Fruit fly (Drosophila melanogaster) whole organism, embryonic: ENCODE data around the gene CG43954.

ENCODE experiments used
- Blimp-1 ChIP-seq: fragments of 200-800 bp; sonication (Bioruptor generic); optimal IDR thresholded peaks from 3 replicates; lab custom pipeline; 2018; ENCODE audit warnings: missing biosample characterization, missing genetic modification characterization, mild to moderate bottlenecking, moderate library complexity, missing genetic modification reagents
- CG14710 ChIP-seq: fragments of 200-800 bp; sonication (Bioruptor generic); optimal IDR thresholded peaks from 3 replicates; lab custom pipeline; 2019; ENCODE audit warnings: missing biosample characterization, mild to moderate bottlenecking, missing genetic modification characterization, moderate library complexity
- CG15479 ChIP-seq: fragments of 200-800 bp; sonication (Bioruptor generic); optimal IDR thresholded peaks from 3 replicates; lab custom pipeline; 2019; ENCODE audit warnings: missing biosample characterization, mild to moderate bottlenecking, missing genetic modification characterization, moderate library complexity
- CG15696 ChIP-seq: fragments of 200-800 bp; sonication (Bioruptor generic); optimal IDR thresholded peaks from 2 replicates; lab custom pipeline; 2019; ENCODE audit warnings: missing biosample characterization, mild to moderate bottlenecking, missing genetic modification characterization, moderate library complexity
- CG16863 ChIP-seq: fragments of 200-800 bp; sonication (Bioruptor generic); optimal IDR thresholded peaks from 3 replicates; lab custom pipeline; 2016; ENCODE audit warnings: missing biosample characterization, missing genetic modification characterization
- CG17829 ChIP-seq: fragments of 200-800 bp; optimal IDR thresholded peaks from 2 replicates; lab custom pipeline; 2019; ENCODE audit warnings: missing biosample characterization, mild to moderate bottlenecking, missing genetic modification characterization, moderate library complexity
- CG17912 ChIP-seq: fragments of 200-800 bp; sonication (Bioruptor generic); optimal IDR thresholded peaks from 2 replicates; lab custom pipeline; 2018; ENCODE audit warnings: missing biosample characterization, mild to moderate bottlenecking, missing genetic modification characterization
- CG2120 ChIP-seq: fragments of 200-800 bp; sonication (Bioruptor generic); optimal IDR thresholded peaks from 3 replicates; lab custom pipeline; 2016; ENCODE audit warnings: missing biosample characterization, missing genetic modification characterization
- CG2712 ChIP-seq: fragments of 200-800 bp; optimal IDR thresholded peaks from 3 replicates; lab custom pipeline; 2019; ENCODE audit warnings: missing biosample characterization, mild to moderate bottlenecking, missing genetic modification characterization, moderate library complexity
- CG33213 ChIP-seq: fragments of 200-800 bp; sonication (Bioruptor generic); optimal IDR thresholded peaks from 3 replicates; lab custom pipeline; 2016; ENCODE audit warnings: missing biosample characterization, missing genetic modification characterization
- CG34376 ChIP-seq: fragments of 200-800 bp; sonication (Bioruptor generic); optimal IDR thresholded peaks from 2 replicates; lab custom pipeline; 2018; ENCODE audit warnings: missing biosample characterization, mild to moderate bottlenecking, missing genetic modification characterization
- CG5953 ChIP-seq: fragments of 200-800 bp; sonication (Bioruptor generic); IDR thresholded peaks from 2 replicates; pipeline ENCODE4 v1.3.6; 2022; ENCODE audit warnings: missing biosample characterization, missing genetic modification characterization
- CG6854 ChIP-seq: fragments of 200-800 bp; sonication (Bioruptor generic); optimal IDR thresholded peaks from 3 replicates; lab custom pipeline; 2017; ENCODE audit warnings: missing biosample characterization, mild to moderate bottlenecking, missing genetic modification characterization
- CG7839 ChIP-seq: fragments of 200-800 bp; sonication (Bioruptor generic); optimal IDR thresholded peaks from 3 replicates; lab custom pipeline; 2018; ENCODE audit warnings: missing biosample characterization, mild to moderate bottlenecking, missing genetic modification characterization, moderate library complexity
- CG8388 ChIP-seq: fragments of 200-800 bp; sonication (Bioruptor generic); optimal IDR thresholded peaks from 2 replicates; lab custom pipeline; 2019; ENCODE audit warnings: missing biosample characterization, mild to moderate bottlenecking, missing genetic modification characterization, moderate library complexity
- CG9437 ChIP-seq: fragments of 200-800 bp; sonication (Bioruptor generic); optimal IDR thresholded peaks from 2 replicates; lab custom pipeline; 2018; ENCODE audit warnings: missing biosample characterization, mild to moderate bottlenecking, missing genetic modification characterization
- Fer1 ChIP-seq: fragments of 200-800 bp; sonication (Bioruptor generic); optimal IDR thresholded peaks from 2 replicates; lab custom pipeline; 2017; ENCODE audit warnings: missing biosample characterization, mild to moderate bottlenecking, missing genetic modification characterization
- Fer3 ChIP-seq: fragments of 200-800 bp; sonication (Bioruptor generic); optimal IDR thresholded peaks from 2 replicates; lab custom pipeline; 2018; ENCODE audit warnings: missing biosample characterization, mild to moderate bottlenecking, missing genetic modification characterization, moderate library complexity
- Hmx ChIP-seq: fragments of 200-800 bp; sonication (Bioruptor generic); optimal IDR thresholded peaks from 2 replicates; lab custom pipeline; 2016; ENCODE audit warnings: missing biosample characterization, missing genetic modification characterization
- Mad ChIP-seq: fragments of 200-800 bp; sonication (Bioruptor generic); optimal IDR thresholded peaks from 2 replicates; lab custom pipeline; 2016; ENCODE audit warnings: missing biosample characterization, missing genetic modification characterization
- Mes4 ChIP-seq: fragments of 200-800 bp; sonication (Bioruptor generic); optimal IDR thresholded peaks from 2 replicates; lab custom pipeline; 2016; ENCODE audit warnings: missing biosample characterization, missing genetic modification characterization
- NFAT ChIP-seq: fragments of 200-800 bp; sonication (Bioruptor generic); IDR thresholded peaks from 2 replicates; pipeline ENCODE4 v1.3.6; 2022; ENCODE audit warnings: missing biosample characterization, missing genetic modification characterization
- Nf-YC ChIP-seq: fragments of 200-800 bp; optimal IDR thresholded peaks from 3 replicates; lab custom pipeline; 2019; ENCODE audit warnings: missing biosample characterization, mild to moderate bottlenecking, missing genetic modification characterization, moderate library complexity
- Opbp ChIP-seq: fragments of 200-800 bp; sonication (Bioruptor generic); IDR thresholded peaks from 3 replicates; pipeline ENCODE4 v1.3.6; 2022; ENCODE audit warnings: missing biosample characterization, missing genetic modification characterization; ENCODE audit not compliant: partially characterized antibody
- Rx ChIP-seq: fragments of 200-800 bp; sonication (Bioruptor generic); IDR thresholded peaks from 2 replicates; pipeline ENCODE4 v1.3.6; 2022; ENCODE audit warnings: missing biosample characterization, missing genetic modification characterization
- Six4 ChIP-seq: fragments of 200-800 bp; sonication (Bioruptor generic); optimal IDR thresholded peaks from 2 replicates; lab custom pipeline; 2016; ENCODE audit warnings: missing biosample characterization, missing genetic modification characterization
- Sox100B ChIP-seq: fragments of 200-800 bp; sonication (Bioruptor generic); optimal IDR thresholded peaks from 3 replicates; lab custom pipeline; 2018; ENCODE audit warnings: missing biosample characterization, mild to moderate bottlenecking, missing genetic modification characterization
- Spps ChIP-seq: fragments of 200-800 bp; sonication (Bioruptor generic); optimal IDR thresholded peaks from 2 replicates; lab custom pipeline; 2018; ENCODE audit warnings: missing biosample characterization, mild to moderate bottlenecking, missing genetic modification characterization
- ac ChIP-seq: fragments of 200-800 bp; sonication (Bioruptor generic); optimal IDR thresholded peaks from 3 replicates; lab custom pipeline; 2017; ENCODE audit warnings: missing biosample characterization, mild to moderate bottlenecking, missing genetic modification characterization
- chinmo ChIP-seq: fragments of 200-800 bp; sonication (Bioruptor generic); IDR thresholded peaks from 4 replicates; pipeline ENCODE4 v1.3.6; 2022; ENCODE audit warnings: missing biosample characterization, missing genetic modification characterization; ENCODE audit not compliant: partially characterized antibody
- crc ChIP-seq: fragments of 200-800 bp; sonication (Bioruptor generic); optimal IDR thresholded peaks from 2 replicates; lab custom pipeline; 2016; ENCODE audit warnings: missing biosample characterization, missing genetic modification characterization
- dmrt11E ChIP-seq: fragments of 200-800 bp; sonication (Bioruptor generic); optimal IDR thresholded peaks from 3 replicates; lab custom pipeline; 2018; ENCODE audit warnings: missing biosample characterization, mild to moderate bottlenecking, missing genetic modification characterization, moderate library complexity
- fd64A ChIP-seq: fragments of 200-800 bp; sonication (Bioruptor generic); optimal IDR thresholded peaks from 3 replicates; lab custom pipeline; 2018; ENCODE audit warnings: missing biosample characterization, mild to moderate bottlenecking, missing genetic modification characterization
- hb ChIP-seq: fragments of 200-800 bp; sonication (Bioruptor generic); IDR thresholded peaks from 3 replicates; pipeline ENCODE4 v1.3.6; 2022; ENCODE audit warnings: missing biosample characterization, missing genetic modification characterization; ENCODE audit not compliant: partially characterized antibody
- hkb ChIP-seq, 2 experiments: fragments of 200-800 bp in 1 of 2; fragments of >200 bp in 1 of 2; sonication (Bioruptor generic) in 1 of 2; IDR thresholded peaks in 1 of 2; optimal IDR thresholded peaks in 1 of 2; 2 replicates each; pipeline versions ENCODE4 v1.3.6 to Lab custom; 2017 to 2022; ENCODE audit warnings: missing biosample characterization in 1 of 2, missing genetic modification characterization in 1 of 2
- inv ChIP-seq: fragments of 200-800 bp; sonication (Bioruptor generic); IDR thresholded peaks from 2 replicates; pipeline ENCODE4 v1.3.6; 2022; ENCODE audit warnings: missing biosample characterization, missing genetic modification characterization; ENCODE audit not compliant: partially characterized antibody
- klu ChIP-seq: fragments of 200-800 bp; sonication (Bioruptor generic); IDR thresholded peaks from 2 replicates; pipeline ENCODE4 v1.3.6; 2022; ENCODE audit warnings: missing biosample characterization, missing genetic modification characterization
- nerfin-1 ChIP-seq: fragments of 200-800 bp; sonication (Bioruptor generic); optimal IDR thresholded peaks from 3 replicates; lab custom pipeline; 2019; ENCODE audit warnings: missing biosample characterization, mild to moderate bottlenecking, missing genetic modification characterization, moderate library complexity
- nmo ChIP-seq: fragments of 200-800 bp; sonication (Bioruptor generic); optimal IDR thresholded peaks from 2 replicates; lab custom pipeline; 2018; ENCODE audit warnings: missing biosample characterization, mild to moderate bottlenecking, missing genetic modification characterization, moderate library complexity
- otp ChIP-seq: fragments of 200-800 bp; sonication (Bioruptor generic); IDR thresholded peaks from 3 replicates; pipeline ENCODE4, ENCODE4 v1.3.6; 2022; ENCODE audit warnings: missing biosample characterization, missing genetic modification characterization
- pfk ChIP-seq: fragments of 200-800 bp; sonication (Bioruptor generic); optimal IDR thresholded peaks from 2 replicates; lab custom pipeline; 2018; ENCODE audit warnings: missing biosample characterization, mild to moderate bottlenecking, missing genetic modification characterization, moderate library complexity
- prd ChIP-seq, 3 experiments: fragments of >200 bp in 2 of 3; fragments of 200-800 bp in 1 of 3; sonication (Bioruptor generic) in 1 of 3; optimal IDR thresholded peaks in 2 of 3; IDR thresholded peaks in 1 of 3; 2 replicates in 2 of 3; 3 replicates in 1 of 3; pipeline versions ENCODE4 v1.3.6 to Lab custom; 2017 to 2022; ENCODE audit warnings: missing biosample characterization in 1 of 3, missing genetic modification characterization in 1 of 3
- sim ChIP-seq: fragments of 200-800 bp; sonication (Bioruptor generic); IDR thresholded peaks from 2 replicates; pipeline ENCODE4 v1.3.6; 2022; ENCODE audit warnings: missing biosample characterization, missing genetic modification characterization
- sna ChIP-seq: fragments of 200-800 bp; sonication (Bioruptor generic); IDR thresholded peaks from 2 replicates; pipeline ENCODE4 v1.3.6; 2022; ENCODE audit warnings: missing biosample characterization, missing genetic modification characterization; ENCODE audit not compliant: partially characterized antibody
- sqz ChIP-seq: fragments of 200-800 bp; sonication (Bioruptor generic); optimal IDR thresholded peaks from 3 replicates; lab custom pipeline; 2018; ENCODE audit warnings: missing biosample characterization, mild to moderate bottlenecking, missing genetic modification characterization
- stwl ChIP-seq: fragments of 200-800 bp; sonication (Bioruptor generic); optimal IDR thresholded peaks from 3 replicates; lab custom pipeline; 2018; ENCODE audit warnings: missing biosample characterization, mild to moderate bottlenecking, missing genetic modification characterization, moderate library complexity
- tin ChIP-seq: fragments of 200-800 bp; sonication (Bioruptor generic); optimal IDR thresholded peaks from 3 replicates; lab custom pipeline; 2016; ENCODE audit warnings: missing biosample characterization, missing genetic modification characterization
- unc-4 ChIP-seq: fragments of 200-800 bp; sonication (Bioruptor generic); IDR thresholded peaks from 2 replicates; pipeline ENCODE4 v1.3.6; 2022; ENCODE audit warnings: missing biosample characterization, missing genetic modification characterization; ENCODE audit not compliant: partially characterized antibody
- zen ChIP-seq: fragments of 200-800 bp; sonication (Bioruptor generic); optimal IDR thresholded peaks from 3 replicates; lab custom pipeline; 2018; ENCODE audit warnings: missing biosample characterization, mild to moderate bottlenecking, missing genetic modification characterization, moderate library complexity

Gene CG43954

dm6 chr3L:16749726-16750125 lies 38.2 kb upstream of the CG43954 start (continued):
- TF ChIP-seq Fer1 (GFP tag; lab: Kevin White, UChicago) = no peak
- TF ChIP-seq tin = peak; percentile 40
- no peak for TF ChIP-seq Mes4 (GFP tag; lab: Kevin White, UChicago)
- TF ChIP-seq CG14710 (tag; lab: Kevin White, UChicago) = peak; percentile 71
- TF ChIP-seq CG16863 (GFP tag; lab: Kevin White, UChicago) = no peak
- TF ChIP-seq crc (GFP tag; lab: Kevin White, UChicago) = no peak
- TF ChIP-seq unc-4 (GFP tag; lab: Robert Waterston, UW) = no peak
- 0 out of 2 replicates have a peak, but pooled peaks have one; percentile 13 for TF ChIP-seq sim (GFP tag; lab: Robert Waterston, UW)
- peak; percentile 49 for TF ChIP-seq CG8388 (GFP tag; lab: Kevin White, UChicago)
- peak; percentile 79 for TF ChIP-seq Spps (tag; lab: Kevin White, UChicago)
- no peak for TF ChIP-seq CG6854
- TF ChIP-seq Six4 (GFP tag; lab: Kevin White, UChicago) = peak; percentile 27
- TF ChIP-seq CG17912 (GFP tag; lab: Kevin White, UChicago) = no peak
- no peak for TF ChIP-seq klu
- no peak for TF ChIP-seq Nf-YC (tag; lab: Kevin White, UChicago)
- peak; percentile 70 for TF ChIP-seq Blimp-1 (GFP tag; lab: Kevin White, UChicago)
- no peak for TF ChIP-seq hkb (optimal IDR thresholded peaks at IDR 0.05; lab: Kevin White, UChicago)
- TF ChIP-seq hkb (GFP tag; IDR thresholded peaks at IDR 0.05; lab: Robert Waterston, UW) = peak; percentile 45; the same call in 1 of the 2 replicates
- TF ChIP-seq CG15479 = no peak
- peak; percentile 18 for TF ChIP-seq zen (tag; lab: Kevin White, UChicago)
- no peak for TF ChIP-seq Rx
- no peak for TF ChIP-seq otp (GFP tag; lab: Robert Waterston, UW)
- no peak for TF ChIP-seq sna (GFP tag; lab: Robert Waterston, UW)
- no peak for TF ChIP-seq pfk (GFP tag; lab: Kevin White, UChicago)
- TF ChIP-seq stwl (tag; lab: Kevin White, UChicago) = peak; percentile 17
- no peak for TF ChIP-seq Fer3 (tag; lab: Kevin White, UChicago)
- peak; percentile 44 for TF ChIP-seq nerfin-1 (tag; lab: Kevin White, UChicago)
- TF ChIP-seq CG17829 (tag; lab: Kevin White, UChicago) = peak; percentile 66
- no peak for TF ChIP-seq CG33213 (GFP tag; lab: Kevin White, UChicago)
- no peak for TF ChIP-seq fd64A (GFP tag; lab: Kevin White, UChicago)
- no peak for TF ChIP-seq NFAT (GFP tag; lab: Robert Waterston, UW)
- TF ChIP-seq Opbp (GFP tag; lab: Robert Waterston, UW) = no peak
- no peak for TF ChIP-seq ac
- no peak for TF ChIP-seq prd (optimal IDR thresholded peaks at IDR 0.05; lab: Kevin White, UChicago)
- TF ChIP-seq prd (GFP tag; IDR thresholded peaks at IDR 0.05; lab: Robert Waterston, UW) = peak; percentile 38; the same call in 1 of the 3 replicates
- no peak for TF ChIP-seq hb (GFP tag; lab: Robert Waterston, UW)
- no peak for TF ChIP-seq CG34376 (GFP tag; lab: Kevin White, UChicago)
- peak; percentile 55 for TF ChIP-seq CG7839
- TF ChIP-seq Hmx (GFP tag; lab: Kevin White, UChicago) = no peak
- peak; percentile 54 for TF ChIP-seq CG15696 (tag; lab: Kevin White, UChicago)
- TF ChIP-seq CG2712 (tag; lab: Kevin White, UChicago) = peak; percentile 84
- TF ChIP-seq CG5953 (GFP tag; lab: Robert Waterston, UW) = no peak
- TF ChIP-seq sqz (GFP tag; lab: Kevin White, UChicago) = no peak
- peak; percentile 66 for TF ChIP-seq nmo (GFP tag; lab: Kevin White, UChicago)
- no peak for TF ChIP-seq Mad (GFP tag; lab: Kevin White, UChicago)
- peak; percentile 24 for TF ChIP-seq Sox100B
- peak; percentile 66 for TF ChIP-seq dmrt11E (tag; lab: Kevin White, UChicago)
- no peak for TF ChIP-seq inv (GFP tag; lab: Robert Waterston, UW)
- TF ChIP-seq CG9437 (GFP tag; lab: Kevin White, UChicago) = no peak
- TF ChIP-seq chinmo (GFP tag; lab: Robert Waterston, UW) = no peak
- TF ChIP-seq CG2120 (GFP tag; lab: Kevin White, UChicago) = no peak
